Comparison of ENCODE assay signal across 3 fruit fly cellular contexts in the genomic region with DNA sequence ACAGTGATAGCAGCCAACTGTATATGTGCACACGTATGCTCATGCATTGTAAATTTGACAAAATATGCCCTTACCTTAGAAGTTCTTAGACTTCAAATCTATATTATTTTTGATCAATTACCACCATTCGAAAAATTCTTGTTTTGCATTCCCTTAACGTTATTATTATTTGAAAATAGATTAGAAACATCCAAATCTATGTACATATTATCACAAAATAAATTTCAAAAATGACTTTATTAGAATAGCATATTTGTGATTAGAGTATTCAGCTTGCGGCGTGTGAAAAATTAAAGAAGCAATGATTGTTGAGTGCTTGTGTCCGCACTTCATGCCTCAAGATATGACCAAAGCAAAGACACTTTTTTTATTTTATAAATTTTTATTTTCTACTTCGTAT.
TF ChIP-seq lines count a peak whose summit lies in the region.

No protein-coding gene starts in this region.

- TF ChIP-seq CTCF in whole organism, embryonic (GFP tag; optimal IDR thresholded peaks at IDR 0.05; lab: Kevin White, UChicago): no peak

TF ChIP-seq in whole organism, adult, 20 proteins besides CTCF, POLR2A, EP300 and RAD21:
- TF ChIP-seq CG14711 (tag; optimal IDR thresholded peaks at IDR 0.05; lab: Kevin White, UChicago): no peak
- peak; percentile 12 for TF ChIP-seq Hr96 (GFP tag; optimal IDR thresholded peaks at IDR 0.05; lab: Kevin White, UChicago)
- TF ChIP-seq pad (GFP tag; optimal IDR thresholded peaks at IDR 0.05; lab: Kevin White, UChicago): no peak
- no peak for TF ChIP-seq ovo (GFP tag; optimal IDR thresholded peaks at IDR 0.05; lab: Kevin White, UChicago)
- no peak for TF ChIP-seq CG5204 (GFP tag; optimal IDR thresholded peaks at IDR 0.05; lab: Kevin White, UChicago)
- no peak for TF ChIP-seq CG12768 (GFP tag; optimal IDR thresholded peaks at IDR 0.05; lab: Kevin White, UChicago)
- peak; percentile 8 for TF ChIP-seq kay (GFP tag; lab: Kevin White, UChicago; ENCODE audit: borderline replicate concordance)

TF ChIP-seq in whole organism, embryonic, 481 proteins besides CTCF, POLR2A, EP300 and RAD21:
- TF ChIP-seq CG1602 (GFP tag; optimal IDR thresholded peaks at IDR 0.05; lab: Kevin White, UChicago): no peak
- no peak for TF ChIP-seq Ssrp (tag; optimal IDR thresholded peaks at IDR 0.05; lab: Kevin White, UChicago)
- TF ChIP-seq CG6689 (GFP tag; IDR thresholded peaks at IDR 0.05; lab: Robert Waterston, UW): no peak
- TF ChIP-seq lmd (GFP tag; IDR thresholded peaks at IDR 0.05; lab: Robert Waterston, UW): no peak
- peak; percentile 1 for TF ChIP-seq CoRest (tag; optimal IDR thresholded peaks at IDR 0.05; lab: Kevin White, UChicago)
- TF ChIP-seq al (GFP tag; IDR thresholded peaks at IDR 0.05; lab: Robert Waterston, UW): no peak
- TF ChIP-seq D19A (tag; optimal IDR thresholded peaks at IDR 0.05; lab: Kevin White, UChicago): peak; percentile 98
- TF ChIP-seq eyg (GFP tag; optimal IDR thresholded peaks at IDR 0.05; lab: Kevin White, UChicago): no peak
- TF ChIP-seq Opbp (GFP tag; IDR thresholded peaks at IDR 0.05; lab: Robert Waterston, UW; ENCODE audit: partially characterized antibody): no peak

TF ChIP-seq in whole organism, wandering third instar larva, 38 proteins besides CTCF, POLR2A, EP300 and RAD21:
- TF ChIP-seq h (GFP tag; optimal IDR thresholded peaks at IDR 0.05; lab: Kevin White, UChicago): peak; percentile 18
- no peak for TF ChIP-seq ey (GFP tag; optimal IDR thresholded peaks at IDR 0.05; lab: Kevin White, UChicago)
- no peak for TF ChIP-seq Jra (GFP tag; optimal IDR thresholded peaks at IDR 0.05; lab: Kevin White, UChicago)
- peak; percentile 53 for TF ChIP-seq Dfd (GFP tag; optimal IDR thresholded peaks at IDR 0.05; lab: Kevin White, UChicago)
